Worm (Caenorhabditis elegans) whole organism, L4 larva: Measurements from ENCODE around the gene F45D3.1.
A peak's percentile ranks its signal among the peaks of the same experiment; 100 is the strongest.

Experiments used
- D1046.2 ChIP-seq: fragments of 200-800 bp; sonication (Bioruptor generic); IDR thresholded peaks from 2 replicates; pipeline ENCODE4 v1.3.6; 2022; ENCODE audit warnings: missing genetic modification characterization, missing compliant biosample characterization
- F26F4.8 ChIP-seq: fragments of 200-800 bp; sonication (Bioruptor generic); conservative IDR thresholded peaks from 2 replicates; pipeline ENCODE4 v1.3.6; 2022; ENCODE audit warnings: missing genetic modification characterization, missing compliant biosample characterization
- F44E2.7 ChIP-seq: fragments of 200-800 bp; sonication (Bioruptor generic); IDR thresholded peaks from 2 replicates; pipeline ENCODE4 v2.1.2; 2022; ENCODE audit warnings: missing genetic modification characterization, missing compliant biosample characterization
- R02D3.7 ChIP-seq: fragments of 150-350 bp; sonication (generic microtip); optimal IDR thresholded peaks from 3 replicates; lab custom pipeline; 2014; ENCODE audit warnings: missing biosample characterization, missing genetic modification characterization
- T20F7.1 ChIP-seq: fragments of 200-800 bp; sonication (Bioruptor generic); optimal IDR thresholded peaks from 2 replicates; lab custom pipeline; 2018; ENCODE audit warnings: mild to moderate bottlenecking, missing genetic modification characterization, missing compliant biosample characterization
- Y48G9A.11 ChIP-seq: fragments of 200-800 bp; sonication (Bioruptor generic); IDR thresholded peaks from 2 replicates; pipeline ENCODE4 v1.3.6; 2022; ENCODE audit warnings: missing genetic modification reagents, missing genetic modification characterization, missing compliant biosample characterization
- arid-1 ChIP-seq: fragments of 200-800 bp; sonication (Bioruptor generic); conservative IDR thresholded peaks from 2 replicates; pipeline ENCODE4 v1.3.6; 2022; ENCODE audit warnings: missing genetic modification reagents, missing genetic modification characterization, missing compliant biosample characterization
- attf-4 ChIP-seq: sonication (generic microtip); optimal IDR thresholded peaks from 3 replicates; lab custom pipeline; 2017; ENCODE audit warnings: missing biosample characterization, missing genetic modification characterization
- ceh-20 ChIP-seq: fragments of 200-800 bp; sonication (Bioruptor generic); IDR thresholded peaks from 2 replicates; pipeline ENCODE4 v1.3.6; 2022; ENCODE audit warnings: missing genetic modification reagents, missing genetic modification characterization, missing compliant biosample characterization
- ceh-28 ChIP-seq: fragments of 150-350 bp; optimal IDR thresholded peaks from 2 replicates; lab custom pipeline; 2014; ENCODE audit warnings: missing biosample characterization, missing genetic modification reagents, missing genetic modification characterization
- ceh-82 ChIP-seq: sonication (generic microtip); optimal IDR thresholded peaks from 2 replicates; lab custom pipeline; 2017; ENCODE audit warnings: missing biosample characterization, missing genetic modification characterization
- ces-1 ChIP-seq: fragments of 150-350 bp; sonication (generic microtip); optimal IDR thresholded peaks from 4 replicates; lab custom pipeline; 2014; ENCODE audit warnings: missing biosample characterization, missing genetic modification reagents, missing genetic modification characterization
- cey-2 ChIP-seq: sonication (generic microtip); optimal IDR thresholded peaks from 3 replicates; lab custom pipeline; 2017; ENCODE audit warnings: missing genetic modification characterization, mild to moderate bottlenecking, missing compliant biosample characterization, antibody characterized with exemption, borderline replicate concordance; ENCODE audit not compliant: insufficient read depth
- ctbp-1 ChIP-seq: fragments of 200-800 bp; sonication (Bioruptor generic); IDR thresholded peaks from 2 replicates; pipeline ENCODE4 v1.3.6; 2022; ENCODE audit warnings: missing genetic modification reagents, missing genetic modification characterization, missing compliant biosample characterization
- daf-12 ChIP-seq: fragments of 150-350 bp; optimal IDR thresholded peaks from 2 replicates; lab custom pipeline; 2014; ENCODE audit warnings: missing biosample characterization, missing genetic modification reagents, missing genetic modification characterization
- daf-16 ChIP-seq, 3 experiments: sonication (generic microtip); optimal IDR thresholded peaks; 2 replicates each; lab custom pipeline; 2016 to 2017; ENCODE audit warnings: missing genetic modification characterization in 3 of 3, missing genetic modification reagents in 3 of 3, mild to moderate bottlenecking in 2 of 3, missing compliant biosample characterization in 2 of 3, missing biosample characterization in 1 of 3, moderate library complexity in 1 of 3
- dmd-8 ChIP-seq: fragments of 200-800 bp; sonication (Bioruptor generic); IDR thresholded peaks from 2 replicates; pipeline ENCODE4 v1.3.6; 2022; ENCODE audit warnings: missing genetic modification characterization, missing compliant biosample characterization
- egl-27 ChIP-seq: sonication (generic microtip); optimal IDR thresholded peaks from 3 replicates; lab custom pipeline; 2017; ENCODE audit warnings: missing biosample characterization, missing genetic modification reagents, missing genetic modification characterization
- gei-8 ChIP-seq: fragments of 200-800 bp; sonication (Bioruptor generic); optimal IDR thresholded peaks from 2 replicates; lab custom pipeline; 2018; ENCODE audit warnings: mild to moderate bottlenecking, missing genetic modification characterization, missing compliant biosample characterization
- hif-1 ChIP-seq, 2 experiments: sonication (generic microtip); optimal IDR thresholded peaks; 2 replicates each; lab custom pipeline; 2016 to 2017; ENCODE audit warnings: missing compliant biosample characterization in 2 of 2, missing genetic modification characterization in 2 of 2, missing genetic modification reagents in 2 of 2, missing genotype in 2 of 2, mild to moderate bottlenecking in 1 of 2
- hlh-11 ChIP-seq: fragments of 200-800 bp; sonication (Bioruptor generic); optimal IDR thresholded peaks from 2 replicates; lab custom pipeline; 2018; ENCODE audit warnings: mild to moderate bottlenecking, missing genetic modification characterization, missing compliant biosample characterization
- hlh-30 ChIP-seq: sonication (generic microtip); optimal IDR thresholded peaks from 2 replicates; lab custom pipeline; 2017; ENCODE audit warnings: antibody characterized with exemption, mild to moderate bottlenecking, missing genetic modification characterization, missing compliant biosample characterization; ENCODE audit not compliant: insufficient read depth
- lim-7 ChIP-seq: fragments of 200-800 bp; sonication (Bioruptor generic); IDR thresholded peaks from 2 replicates; pipeline ENCODE4 v1.3.6; 2022; ENCODE audit warnings: missing genetic modification characterization, missing compliant biosample characterization
- lin-1 ChIP-seq: fragments of 200-800 bp; sonication (Bioruptor generic); IDR thresholded peaks from 2 replicates; pipeline ENCODE4 v1.3.6; 2022; ENCODE audit warnings: missing genetic modification reagents, missing genetic modification characterization, missing compliant biosample characterization
- lin-15B ChIP-seq: fragments of 150-350 bp; sonication (generic microtip); optimal IDR thresholded peaks from 3 replicates; lab custom pipeline; 2014; ENCODE audit warnings: missing biosample characterization, missing genetic modification characterization
- lin-29 ChIP-seq: fragments of 200-800 bp; sonication (Bioruptor generic); IDR thresholded peaks from 2 replicates; pipeline ENCODE4 v1.3.6; 2022; ENCODE audit warnings: missing genetic modification reagents, missing genetic modification characterization, missing compliant biosample characterization
- lsy-2 ChIP-seq, 2 experiments: fragments of 150-350 bp in 1 of 2; sonication (generic microtip) in 1 of 2; optimal IDR thresholded peaks; 2 replicates each; lab custom pipeline; 2014 to 2017; ENCODE audit warnings: missing biosample characterization in 2 of 2, missing genetic modification characterization in 2 of 2
- mxl-2 ChIP-seq: fragments of 200-800 bp; sonication (Bioruptor generic); conservative IDR thresholded peaks from 2 replicates; pipeline ENCODE4 v1.3.6; 2022; ENCODE audit warnings: missing genetic modification reagents, missing genetic modification characterization, missing compliant biosample characterization
- nhr-102 ChIP-seq: sonication (generic microtip); optimal IDR thresholded peaks from 2 replicates; lab custom pipeline; 2016; ENCODE audit warnings: mild to moderate bottlenecking, missing genetic modification characterization, moderate library complexity, missing compliant biosample characterization
- nhr-41 ChIP-seq: fragments of 200-800 bp; sonication (Bioruptor generic); IDR thresholded peaks from 2 replicates; pipeline ENCODE4 v1.3.6; 2022; ENCODE audit warnings: missing genetic modification reagents, missing genetic modification characterization, missing compliant biosample characterization
- nhr-42 ChIP-seq: fragments of 200-800 bp; sonication (Bioruptor generic); IDR thresholded peaks from 2 replicates; pipeline ENCODE4 v1.3.6; 2022; ENCODE audit warnings: missing genetic modification characterization, missing compliant biosample characterization
- pha-4 ChIP-seq, 2 experiments: fragments of 150-350 bp in 1 of 2; fragments of 200-800 bp in 1 of 2; sonication (Bioruptor generic) in 1 of 2; IDR thresholded peaks in 1 of 2; optimal IDR thresholded peaks in 1 of 2; 2 replicates each; pipeline versions ENCODE4 v1.3.6 to Lab custom; 2014 to 2022; ENCODE audit warnings: missing genetic modification characterization in 2 of 2, missing genetic modification reagents in 2 of 2, missing biosample characterization in 1 of 2, missing compliant biosample characterization in 1 of 2
- php-3 ChIP-seq: fragments of 200-800 bp; sonication (Bioruptor generic); IDR thresholded peaks from 2 replicates; pipeline ENCODE4 v1.3.6; 2022; ENCODE audit warnings: missing genetic modification reagents, missing genetic modification characterization, missing compliant biosample characterization
- pqm-1 ChIP-seq: sonication (generic microtip); optimal IDR thresholded peaks from 2 replicates; lab custom pipeline; 2017; ENCODE audit warnings: missing biosample characterization, missing genetic modification characterization
- sdz-12 ChIP-seq: fragments of 200-800 bp; sonication (Bioruptor generic); optimal IDR thresholded peaks from 2 replicates; lab custom pipeline; 2018; ENCODE audit warnings: mild to moderate bottlenecking, missing genetic modification characterization, missing compliant biosample characterization
- skn-1 ChIP-seq: fragments of 150-350 bp; optimal IDR thresholded peaks from 2 replicates; lab custom pipeline; 2014; ENCODE audit warnings: missing biosample characterization, missing genetic modification characterization
- tag-97 ChIP-seq: fragments of 200-800 bp; sonication (Bioruptor generic); IDR thresholded peaks from 2 replicates; pipeline ENCODE4 v1.3.6; 2022; ENCODE audit warnings: missing genetic modification characterization, missing compliant biosample characterization
- unc-62 ChIP-seq, 3 experiments: fragments of 150-350 bp in 1 of 3; sonication (generic microtip); optimal IDR thresholded peaks in 2 of 3; peaks in 1 of 3; 1 replicate in 1 of 3; 2 replicates in 2 of 3; lab custom pipeline; 2014 to 2017; ENCODE audit warnings: missing biosample characterization in 3 of 3, missing genetic modification characterization in 3 of 3, missing genetic modification reagents in 3 of 3, missing genotype in 1 of 3
- ztf-11 ChIP-seq: fragments of 150-350 bp; optimal IDR thresholded peaks from 2 replicates; lab custom pipeline; 2014; ENCODE audit warnings: missing biosample characterization, missing genetic modification characterization
- ztf-7 ChIP-seq: fragments of 150-350 bp; optimal IDR thresholded peaks from 2 replicates; lab custom pipeline; 2014; ENCODE audit warnings: missing biosample characterization, missing genetic modification characterization

The F45D3.1 gene

ce11 chrV:12518770-12519169, 8.1 kb upstream of the F45D3.1 start (continued):
- TF ChIP-seq sdz-12 (GFP tag; lab: Kevin White, UChicago): no peak

DNA sequence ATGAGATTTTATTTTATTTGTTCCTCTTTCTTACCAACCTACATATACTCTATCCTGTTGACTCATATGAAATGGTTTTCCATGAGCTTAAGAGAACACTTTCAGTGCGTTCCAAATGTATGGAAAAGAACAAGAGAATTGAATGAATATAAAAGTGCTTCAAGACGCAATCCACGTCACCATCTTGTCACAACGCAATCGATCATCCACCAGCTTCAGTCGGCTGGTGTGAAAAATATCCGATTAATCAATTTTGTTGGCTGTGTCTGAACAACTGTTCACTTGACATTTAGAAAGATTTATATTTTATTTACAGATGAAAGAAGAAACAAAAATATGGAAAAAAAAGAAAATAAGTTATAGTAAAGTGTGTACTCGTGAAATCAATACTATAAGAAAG, 3.5 kb upstream of the F45D3.1 start:
- TF ChIP-seq sdz-12 (GFP tag; lab: Kevin White, UChicago): no peak
- peak in 1 of 2 experiments; percentile 89 for TF ChIP-seq daf-16 (GFP tag; optimal IDR thresholded peaks at IDR 0.05; lab: Kevin White, UChicago)
- TF ChIP-seq daf-16 (tag; optimal IDR thresholded peaks at IDR 0.05; lab: Kevin White, UChicago): no peak
- no peak for TF ChIP-seq skn-1 (tag; lab: Kevin White, UChicago)
- TF ChIP-seq unc-62 (GFP tag; optimal IDR thresholded peaks at IDR 0.05 in 1 of 2; lab: Kevin White, UChicago): peak in 1 of 2 experiments; percentile 82
- no peak for TF ChIP-seq unc-62 (tag; optimal IDR thresholded peaks at IDR 0.05; lab: Kevin White, UChicago)
- no peak for TF ChIP-seq hif-1 (tag; optimal IDR thresholded peaks at IDR 0.05; lab: Kevin White, UChicago)
- TF ChIP-seq hlh-11 (tag; lab: Kevin White, UChicago): peak; percentile 5

DNA sequence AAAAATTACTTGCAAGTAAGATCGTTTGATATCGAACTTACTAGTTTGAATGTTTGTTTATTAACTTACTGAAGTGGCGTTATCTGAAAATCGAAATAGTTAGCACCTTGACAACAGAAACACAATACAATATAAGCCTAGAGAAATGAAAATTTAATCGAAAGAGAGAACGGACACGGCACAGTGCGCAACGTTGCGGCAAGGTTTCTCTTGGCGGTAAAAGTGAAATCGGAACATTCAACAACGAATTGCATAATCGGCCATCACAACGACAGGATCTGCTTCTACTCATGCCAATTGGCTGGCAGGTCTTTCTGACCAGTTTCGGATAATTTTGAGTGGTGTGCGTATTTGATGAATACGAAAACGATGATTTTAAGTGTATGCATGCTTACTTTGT, 1.3 kb upstream of the F45D3.1 start, which contains the start of gene dyf-4:
dyf-4 (minus strand) TSS at position 213 of the 400 bp plus-strand sequence.
- no peak for TF ChIP-seq lsy-2 (tag; optimal IDR thresholded peaks at IDR 0.05; lab: Kevin White, UChicago)
- TF ChIP-seq nhr-102: no peak
- no peak for TF ChIP-seq arid-1 (GFP tag; lab: Robert Waterston, UW)
- TF ChIP-seq F44E2.7: no peak
- no peak for TF ChIP-seq hlh-11 (tag; lab: Kevin White, UChicago)
- no peak for TF ChIP-seq ceh-20 (GFP tag; lab: Robert Waterston, UW)
- TF ChIP-seq Y48G9A.11 (GFP tag; lab: Robert Waterston, UW): no peak
- no peak for TF ChIP-seq ceh-82 (tag; lab: Kevin White, UChicago)
- no peak for TF ChIP-seq F26F4.8 (GFP tag; lab: Robert Waterston, UW)
- no peak for TF ChIP-seq ztf-7 (tag; lab: Kevin White, UChicago)
- TF ChIP-seq dmd-8 (GFP tag; lab: Robert Waterston, UW): no peak
- TF ChIP-seq lin-29 (GFP tag; lab: Robert Waterston, UW): no peak
- TF ChIP-seq egl-27: no peak
- TF ChIP-seq, all 104 proteins: peak for 0

DNA sequence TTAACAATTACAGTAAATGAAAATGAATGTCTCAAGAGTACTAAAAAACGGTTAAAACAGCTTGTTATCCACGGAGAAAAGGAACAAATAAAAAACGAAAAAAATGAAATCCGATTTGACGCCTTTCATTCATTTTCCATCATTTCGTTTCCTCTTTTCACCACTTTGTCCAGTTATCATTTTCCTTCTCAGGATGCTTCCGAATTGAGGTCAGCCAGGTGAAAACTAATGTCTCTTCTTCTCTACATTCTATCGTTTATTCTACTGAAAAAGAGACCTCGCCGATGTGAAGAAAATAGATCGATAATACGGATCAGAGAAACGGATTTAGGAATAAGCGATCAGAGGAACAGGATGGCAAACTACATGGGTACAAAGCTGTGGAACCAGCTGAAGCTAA, 734 bp upstream of the F45D3.1 start:
- TF ChIP-seq ceh-82 (tag; lab: Kevin White, UChicago) (no peak), attf-4 (tag; lab: Kevin White, UChicago) (no peak), D1046.2 (no peak), cey-2 (tag; lab: Kevin White, UChicago) (no peak), unc-62 (GFP tag; optimal IDR thresholded peaks at IDR 0.05 in 1 of 2; lab: Kevin White, UChicago) (no peak), unc-62 (tag; optimal IDR thresholded peaks at IDR 0.05; lab: Kevin White, UChicago) (no peak), tag-97 (GFP tag; lab: Robert Waterston, UW) (no peak), egl-27 (no peak), ceh-28 (tag; lab: Kevin White, UChicago) (no peak), gei-8 (GFP tag; lab: Kevin White, UChicago) (no peak), nhr-42 (GFP tag; lab: Robert Waterston, UW) (no peak), ztf-11 (tag; lab: Kevin White, UChicago) (no peak), lin-1 (no peak), pqm-1 (no peak), T20F7.1 (GFP tag; lab: Kevin White, UChicago) (no peak)

ce11 chrV:12528919-12529318, 2.1 kb downstream of the F45D3.1 start:
- no peak for TF ChIP-seq lim-7 (GFP tag; lab: Robert Waterston, UW)
- peak; percentile 30 for TF ChIP-seq daf-12 (tag; lab: Kevin White, UChicago)
- peak; percentile 18 to 76 for TF ChIP-seq lsy-2 (tag; optimal IDR thresholded peaks at IDR 0.05; lab: Kevin White, UChicago)
- no peak for TF ChIP-seq R02D3.7
- TF ChIP-seq php-3: no peak
- no peak for TF ChIP-seq F26F4.8 (GFP tag; lab: Robert Waterston, UW)
- TF ChIP-seq unc-62 (GFP tag; optimal IDR thresholded peaks at IDR 0.05 in 1 of 2; lab: Kevin White, UChicago): peak in 1 of 2 experiments; percentile 99
- no peak for TF ChIP-seq unc-62 (tag; optimal IDR thresholded peaks at IDR 0.05; lab: Kevin White, UChicago)
- TF ChIP-seq mxl-2: no peak
- TF ChIP-seq ces-1 (GFP tag; lab: Kevin White, UChicago): no peak
- TF ChIP-seq nhr-41: no peak
- TF ChIP-seq nhr-42 (GFP tag; lab: Robert Waterston, UW): no peak
- peak in 1 of 2 experiments; percentile 77 for TF ChIP-seq hif-1 (tag; optimal IDR thresholded peaks at IDR 0.05; lab: Kevin White, UChicago)
- TF ChIP-seq ctbp-1 (GFP tag; lab: Robert Waterston, UW): no peak
- no peak for TF ChIP-seq lin-15B (tag; lab: Kevin White, UChicago)
- TF ChIP-seq daf-16 (GFP tag; optimal IDR thresholded peaks at IDR 0.05; lab: Kevin White, UChicago): no peak
- peak; percentile 70 for TF ChIP-seq daf-16 (tag; optimal IDR thresholded peaks at IDR 0.05; lab: Kevin White, UChicago)
- no peak for TF ChIP-seq pha-4 (GFP tag; IDR thresholded peaks at IDR 0.05; lab: Robert Waterston, UW)
- TF ChIP-seq pha-4 (tag; optimal IDR thresholded peaks at IDR 0.05; lab: Kevin White, UChicago): no peak
- peak; percentile 80 for TF ChIP-seq hlh-30 (tag; lab: Kevin White, UChicago)
